Worm (Caenorhabditis elegans) whole organism, mixed stage, embryonic: ENCODE results near the gene fnta-1.

Experiments used
- ces-1 ChIP-seq: fragments of 150-350 bp; optimal IDR thresholded peaks from 2 replicates; lab custom pipeline; 2014; ENCODE audit warnings: missing biosample characterization, missing genetic modification reagents, missing genetic modification characterization
- cnd-1 ChIP-seq: fragments of 200-800 bp; sonication (Bioruptor generic); optimal IDR thresholded peaks from 2 replicates; lab custom pipeline; 2018; ENCODE audit warnings: mild to moderate bottlenecking, missing genetic modification characterization, missing compliant biosample characterization
- elt-3 ChIP-seq: fragments of 150-350 bp; optimal IDR thresholded peaks from 2 replicates; lab custom pipeline; 2014; ENCODE audit warnings: missing biosample characterization, missing genetic modification characterization
- ham-2 ChIP-seq: fragments of 200-800 bp; sonication (Bioruptor generic); optimal IDR thresholded peaks from 2 replicates; lab custom pipeline; 2018; ENCODE audit warnings: mild to moderate bottlenecking, missing genetic modification characterization, missing compliant biosample characterization
- hlh-1 ChIP-seq: fragments of 150-350 bp; optimal IDR thresholded peaks from 2 replicates; lab custom pipeline; 2014; ENCODE audit warnings: missing biosample characterization, missing genetic modification reagents, missing genetic modification characterization
- lin-13 ChIP-seq: fragments of 150-350 bp; optimal IDR thresholded peaks from 2 replicates; lab custom pipeline; 2014; ENCODE audit warnings: missing biosample characterization, missing genetic modification characterization
- lsy-2 ChIP-seq: fragments of 150-350 bp; optimal IDR thresholded peaks from 2 replicates; lab custom pipeline; 2014; ENCODE audit warnings: missing biosample characterization, missing genetic modification characterization
- mep-1 ChIP-seq: fragments of 150-350 bp; optimal IDR thresholded peaks from 2 replicates; lab custom pipeline; 2017; ENCODE audit warnings: missing biosample characterization, missing genetic modification reagents, missing genetic modification characterization, inconsistent platforms
- nhr-237 ChIP-seq: fragments of 150-350 bp; optimal IDR thresholded peaks from 2 replicates; lab custom pipeline; 2014; ENCODE audit warnings: missing biosample characterization, missing genetic modification characterization
- nhr-76 ChIP-seq: sonication (generic microtip); optimal IDR thresholded peaks from 2 replicates; lab custom pipeline; 2017; ENCODE audit warnings: missing biosample characterization, missing genetic modification characterization

- no peak for TF ChIP-seq cnd-1
- TF ChIP-seq lin-13 (tag; lab: Kevin White, UChicago) = no peak
- no peak for TF ChIP-seq ham-2 (GFP tag; lab: Kevin White, UChicago)
- TF ChIP-seq elt-3 (tag; lab: Kevin White, UChicago) = no peak
- no peak for TF ChIP-seq nhr-76
- no peak for TF ChIP-seq ces-1
- TF ChIP-seq nhr-237 (tag; lab: Kevin White, UChicago) = no peak
- no peak for TF ChIP-seq hlh-1 (tag; lab: Kevin White, UChicago)
- no peak for TF ChIP-seq mep-1 (tag; lab: Kevin White, UChicago)
- no peak for TF ChIP-seq lsy-2 (tag; lab: Kevin White, UChicago)
Observed at ce11 chrIV:269107-269506, 29.0 kb upstream of the fnta-1 start, which contains the start of gene T21D12.11.
